Fruit fly (Drosophila melanogaster): ENCODE data around the gene CG6785.

The CG6785 gene

dm6 chr2L:12025505-12025904 lies 19.5 kb downstream of the CG6785 start (continued):
- TF ChIP-seq eg (GFP tag; IDR thresholded peaks at IDR 0.05) (peak; percentile 70; the same call in 2 of the 3 replicates), fd59A (GFP tag; optimal IDR thresholded peaks at IDR 0.05) (peak; percentile 25), vri (GFP tag; optimal IDR thresholded peaks at IDR 0.05) (no peak), dsx (GFP tag; optimal IDR thresholded peaks at IDR 0.05; ENCODE audit: poor library complexity, severe bottlenecking) (peak; percentile 41), cyc (GFP tag; optimal IDR thresholded peaks at IDR 0.05) (peak; percentile 17), Blimp-1 (GFP tag; optimal IDR thresholded peaks at IDR 0.05) (no peak), CG4318 (GFP tag; optimal IDR thresholded peaks at IDR 0.05) (no peak), acj6 (GFP tag; optimal IDR thresholded peaks at IDR 0.05) (no peak), Eip78C (GFP tag) (peak; percentile 77), CG6163 (GFP tag; IDR thresholded peaks at IDR 0.05) (peak; percentile 54; the same call in 2 of the 3 replicates), CG3032 (tag; optimal IDR thresholded peaks at IDR 0.05) (peak; percentile 38), salr (GFP tag; optimal IDR thresholded peaks at IDR 0.05) (peak in 1 of 2 experiments; percentile 35), Gug (GFP tag; IDR thresholded peaks at IDR 0.05) (no peak), CG1621 (tag; optimal IDR thresholded peaks at IDR 0.05) (peak; percentile 40), Smox (GFP tag; optimal IDR thresholded peaks at IDR 0.05) (no peak), Eip93F (GFP tag; optimal IDR thresholded peaks at IDR 0.05) (no peak), CG32006 (GFP tag; optimal IDR thresholded peaks at IDR 0.05) (peak; percentile 7), fkh (GFP tag; optimal IDR thresholded peaks at IDR 0.05) (no peak), CG15336 (GFP tag; IDR thresholded peaks at IDR 0.05) (peak; percentile 49), Hr4 (GFP tag; optimal IDR thresholded peaks at IDR 0.05) (no peak), Sox14 (GFP tag; optimal IDR thresholded peaks at IDR 0.05) (peak; percentile 61), CG8632 (GFP tag; optimal IDR thresholded peaks at IDR 0.05) (no peak), fd85E (GFP tag; optimal IDR thresholded peaks at IDR 0.05) (no peak), CG11902 (GFP tag; optimal IDR thresholded peaks at IDR 0.05) (no peak), Ets96B (tag; optimal IDR thresholded peaks at IDR 0.05) (peak; percentile 21), CG8319 (GFP tag; optimal IDR thresholded peaks at IDR 0.05) (no peak), OdsH (GFP tag; optimal IDR thresholded peaks at IDR 0.05) (no peak), Hr38 (GFP tag; optimal IDR thresholded peaks at IDR 0.05) (no peak)

dm6 chr2L:12024104-12024503 lies 20.9 kb downstream of the CG6785 start:
- TF ChIP-seq CG6276 (GFP tag; optimal IDR thresholded peaks at IDR 0.05) = no peak
- TF ChIP-seq CG9139 (GFP tag; optimal IDR thresholded peaks at IDR 0.05) = no peak
- TF ChIP-seq CG32006 (GFP tag; optimal IDR thresholded peaks at IDR 0.05) = no peak
- TF ChIP-seq fd59A (GFP tag; optimal IDR thresholded peaks at IDR 0.05) = no peak
- no peak for TF ChIP-seq Sox14 (GFP tag; optimal IDR thresholded peaks at IDR 0.05)
- no peak for TF ChIP-seq CG11902 (GFP tag; optimal IDR thresholded peaks at IDR 0.05)
- TF ChIP-seq fd85E (GFP tag; optimal IDR thresholded peaks at IDR 0.05) = no peak
- no peak for TF ChIP-seq vri (GFP tag; optimal IDR thresholded peaks at IDR 0.05)
- TF ChIP-seq salr (GFP tag; optimal IDR thresholded peaks at IDR 0.05) = no peak
- no peak for TF ChIP-seq CG8319 (GFP tag; optimal IDR thresholded peaks at IDR 0.05)
- no peak for TF ChIP-seq Sox15 (GFP tag; optimal IDR thresholded peaks at IDR 0.05)
- no peak for TF ChIP-seq CG6808 (GFP tag; optimal IDR thresholded peaks at IDR 0.05)

- TF ChIP-seq acj6 (GFP tag; optimal IDR thresholded peaks at IDR 0.05) = no peak
- TF ChIP-seq fd85E (GFP tag; optimal IDR thresholded peaks at IDR 0.05) = no peak
- TF ChIP-seq fkh (GFP tag; optimal IDR thresholded peaks at IDR 0.05) = peak; percentile 68
- TF ChIP-seq Smox (GFP tag; optimal IDR thresholded peaks at IDR 0.05) = no peak
- peak; percentile 17 for TF ChIP-seq Eip78C (GFP tag)
- TF ChIP-seq dsx (GFP tag; optimal IDR thresholded peaks at IDR 0.05; ENCODE audit: poor library complexity, severe bottlenecking) = no peak
- TF ChIP-seq esn (GFP tag; optimal IDR thresholded peaks at IDR 0.05) = peak; percentile 5
- peak; percentile 38 for TF ChIP-seq vri (GFP tag; optimal IDR thresholded peaks at IDR 0.05)
Measured at dm6 chr2L:12021193-12021592, 23.8 kb downstream of the CG6785 start.

- TF ChIP-seq Sox15 (GFP tag; optimal IDR thresholded peaks at IDR 0.05) = no peak
- no peak for TF ChIP-seq CG9139 (GFP tag; optimal IDR thresholded peaks at IDR 0.05)
- no peak for TF ChIP-seq Eip78C (GFP tag)
- no peak for TF ChIP-seq CG31627 (GFP tag; optimal IDR thresholded peaks at IDR 0.05)
- TF ChIP-seq Gug (GFP tag; IDR thresholded peaks at IDR 0.05) = no peak
- no peak for TF ChIP-seq CG6854 (GFP tag; optimal IDR thresholded peaks at IDR 0.05)
- TF ChIP-seq CG11762 (GFP tag; optimal IDR thresholded peaks at IDR 0.05; ENCODE audit: insufficient read depth) = no peak
- no peak for TF ChIP-seq fd59A (GFP tag; optimal IDR thresholded peaks at IDR 0.05)
- no peak for TF ChIP-seq CG16779 (tag; optimal IDR thresholded peaks at IDR 0.05)
- no peak for TF ChIP-seq pdm3 (GFP tag; optimal IDR thresholded peaks at IDR 0.05)
- TF ChIP-seq CG32006 (GFP tag; optimal IDR thresholded peaks at IDR 0.05) = no peak
- TF ChIP-seq dac (GFP tag; optimal IDR thresholded peaks at IDR 0.05) = no peak
- no peak for TF ChIP-seq Eip93F (GFP tag; optimal IDR thresholded peaks at IDR 0.05)
- no peak for TF ChIP-seq CG15336 (GFP tag; IDR thresholded peaks at IDR 0.05)
- no peak for TF ChIP-seq eg (GFP tag; IDR thresholded peaks at IDR 0.05)
- no peak for TF ChIP-seq CG3032 (tag; optimal IDR thresholded peaks at IDR 0.05)
- TF ChIP-seq lz (GFP tag; optimal IDR thresholded peaks at IDR 0.05) = no peak
- TF ChIP-seq fkh (GFP tag; optimal IDR thresholded peaks at IDR 0.05) = no peak
- no peak for TF ChIP-seq acj6 (GFP tag; optimal IDR thresholded peaks at IDR 0.05)
Measured at dm6 chr2L:12020735-12021134, 24.3 kb downstream of the CG6785 start, which contains the start of gene Wdr81. Wdr81 (minus strand) TSS chr2L:12020960.

All from whole organism, prepupa.